Fruit fly (Drosophila melanogaster) whole organism, wandering third instar larva: ENCODE results near the gene CG5151.
A peak's percentile ranks its signal among the peaks of the same experiment; 100 is the strongest.

Source experiments
- Abd-B ChIP-seq: fragments of >200 bp; optimal IDR thresholded peaks from 2 replicates; lab custom pipeline; 2017; ENCODE audit warnings: missing biosample characterization, missing genetic modification characterization
- CG32264 ChIP-seq: fragments of 200-800 bp; sonication (Bioruptor generic); optimal IDR thresholded peaks from 2 replicates; lab custom pipeline; 2016; ENCODE audit warnings: missing biosample characterization, missing genetic modification characterization
- CG9705 ChIP-seq: fragments of 200-800 bp; sonication (Bioruptor generic); optimal IDR thresholded peaks from 2 replicates; lab custom pipeline; 2018; ENCODE audit warnings: missing biosample characterization, mild to moderate bottlenecking, missing genetic modification characterization
- CrebA ChIP-seq: fragments of 200-800 bp; sonication (Bioruptor generic); optimal IDR thresholded peaks from 2 replicates; lab custom pipeline; 2016; ENCODE audit warnings: missing biosample characterization, mild to moderate bottlenecking, missing genetic modification characterization, borderline replicate concordance
- Dfd ChIP-seq: fragments of >200 bp; optimal IDR thresholded peaks from 2 replicates; lab custom pipeline; 2017; ENCODE audit warnings: missing biosample characterization, missing genetic modification characterization
- Dif ChIP-seq: fragments of 200-275, 200-300 bp; sonication (Bioruptor generic); optimal IDR thresholded peaks from 2 replicates; lab custom pipeline; 2018; ENCODE audit warnings: missing biosample characterization, missing genetic modification characterization; ENCODE audit not compliant: partially characterized antibody
- GATAd ChIP-seq: sonication (Bioruptor generic); optimal IDR thresholded peaks from 2 replicates; lab custom pipeline; 2016; ENCODE audit warnings: missing biosample characterization, missing genetic modification characterization
- HLH106 ChIP-seq: fragments of 200-800 bp; optimal IDR thresholded peaks from 3 replicates; lab custom pipeline; 2019; ENCODE audit warnings: missing biosample characterization, mild to moderate bottlenecking, missing genetic modification characterization, moderate library complexity
- Hnf4 ChIP-seq: fragments of 200-800 bp; sonication (Bioruptor generic); optimal IDR thresholded peaks from 2 replicates; lab custom pipeline; 2016; ENCODE audit warnings: missing biosample characterization, mild to moderate bottlenecking, missing genetic modification characterization
- Hr78 ChIP-seq: fragments of >200 bp; optimal IDR thresholded peaks from 2 replicates; lab custom pipeline; 2017; ENCODE audit warnings: missing biosample characterization, missing genetic modification characterization
- Hr83 ChIP-seq: fragments of 200-300 bp; sonication (Bioruptor generic); optimal IDR thresholded peaks from 2 replicates; lab custom pipeline; 2016; ENCODE audit warnings: missing biosample characterization, mild to moderate bottlenecking, missing genetic modification characterization, moderate library complexity; ENCODE audit not compliant: poor library complexity, severe bottlenecking
- Jra ChIP-seq: sonication (Bioruptor generic); optimal IDR thresholded peaks from 2 replicates; lab custom pipeline; 2016; ENCODE audit warnings: missing biosample characterization, missing genetic modification characterization
- Mio ChIP-seq: sonication (Bioruptor generic); optimal IDR thresholded peaks from 2 replicates; lab custom pipeline; 2016; ENCODE audit warnings: missing biosample characterization, missing genetic modification characterization
- Myc ChIP-seq: fragments of >200 bp; optimal IDR thresholded peaks from 2 replicates; lab custom pipeline; 2017
- N ChIP-seq: fragments of >200 bp; optimal IDR thresholded peaks from 2 replicates; lab custom pipeline; 2018; ENCODE audit warnings: missing biosample characterization, missing external identifiers, missing genetic modification characterization
- OdsH ChIP-seq: fragments of 200-800 bp; sonication (Bioruptor generic); optimal IDR thresholded peaks from 2 replicates; lab custom pipeline; 2016; ENCODE audit warnings: missing biosample characterization, mild to moderate bottlenecking, missing genetic modification characterization
- Rel ChIP-seq, 2 experiments: fragments of 200-800 bp; sonication (Bioruptor generic) in 1 of 2; optimal IDR thresholded peaks; 2 replicates in 1 of 2; 3 replicates in 1 of 2; lab custom pipeline; 2016 to 2019; ENCODE audit warnings: mild to moderate bottlenecking in 2 of 2, missing biosample characterization in 2 of 2, missing genetic modification characterization in 2 of 2, moderate library complexity in 1 of 2
- Sp1 ChIP-seq: fragments of 200-800 bp; sonication (Bioruptor generic); optimal IDR thresholded peaks from 3 replicates; lab custom pipeline; 2019; ENCODE audit warnings: missing biosample characterization, mild to moderate bottlenecking, missing genetic modification characterization, moderate library complexity
- Vsx2 ChIP-seq: fragments of 200-300, 225-300 bp; sonication (Bioruptor generic); optimal IDR thresholded peaks from 2 replicates; lab custom pipeline; 2018; ENCODE audit warnings: missing biosample characterization, missing genetic modification characterization; ENCODE audit not compliant: partially characterized antibody
- br ChIP-seq: fragments of 200-800 bp; sonication (Bioruptor generic); optimal IDR thresholded peaks from 2 replicates; lab custom pipeline; 2016; ENCODE audit warnings: missing biosample characterization, missing genetic modification characterization
- brk ChIP-seq: fragments of 200-800 bp; sonication (Bioruptor generic); optimal IDR thresholded peaks from 2 replicates; lab custom pipeline; 2016; ENCODE audit warnings: missing biosample characterization, mild to moderate bottlenecking, missing genetic modification characterization
- dl ChIP-seq, 2 experiments: fragments of 175-275, 200-275 bp in 1 of 2; fragments of 200-275 bp in 1 of 2; sonication (Bioruptor generic); optimal IDR thresholded peaks; lab custom pipeline; 2018; ENCODE audit warnings: mild to moderate bottlenecking in 2 of 2, missing biosample characterization in 2 of 2, missing genetic modification characterization in 2 of 2, moderate library complexity in 2 of 2; ENCODE audit not compliant: partially characterized antibody in 2 of 2, insufficient read depth in 1 of 2
- dmrt93B ChIP-seq: fragments of 200-800 bp; sonication (Bioruptor generic); optimal IDR thresholded peaks from 2 replicates; lab custom pipeline; 2018; ENCODE audit warnings: missing biosample characterization, mild to moderate bottlenecking, missing genetic modification characterization
- dsf ChIP-seq: sonication (Bioruptor generic); optimal IDR thresholded peaks from 2 replicates; lab custom pipeline; 2016; ENCODE audit warnings: missing biosample characterization, missing genetic modification characterization, borderline replicate concordance
- ey ChIP-seq: fragments of 200-800 bp; sonication (Bioruptor generic); optimal IDR thresholded peaks from 2 replicates; lab custom pipeline; 2016; ENCODE audit warnings: missing biosample characterization, missing genetic modification characterization
- foxo ChIP-seq, 2 experiments: fragments of 200-800 bp; sonication (Bioruptor generic); optimal IDR thresholded peaks; 2 replicates in 1 of 2; 3 replicates in 1 of 2; lab custom pipeline; 2016 to 2017; ENCODE audit warnings: missing biosample characterization in 2 of 2, missing genetic modification characterization in 2 of 2
- fru ChIP-seq: fragments of 200-800 bp; sonication (Bioruptor generic); optimal IDR thresholded peaks from 3 replicates; lab custom pipeline; 2016; ENCODE audit warnings: missing biosample characterization, mild to moderate bottlenecking, missing genetic modification characterization
- h ChIP-seq: fragments of 200-800 bp; sonication (Bioruptor generic); optimal IDR thresholded peaks from 3 replicates; lab custom pipeline; 2016; ENCODE audit warnings: missing biosample characterization, mild to moderate bottlenecking, missing genetic modification characterization
- jim ChIP-seq: fragments of 175-275, 200-325 bp; sonication (Bioruptor generic); optimal IDR thresholded peaks from 2 replicates; lab custom pipeline; 2016; ENCODE audit warnings: missing biosample characterization, mild to moderate bottlenecking, missing genetic modification characterization
- lola ChIP-seq: fragments of >200 bp; optimal IDR thresholded peaks from 2 replicates; lab custom pipeline; 2017; ENCODE audit warnings: missing biosample characterization, missing genetic modification characterization
- pan ChIP-seq: fragments of >200 bp; optimal IDR thresholded peaks from 2 replicates; lab custom pipeline; 2017
- psq ChIP-seq: fragments of 200-800 bp; sonication (Bioruptor generic); optimal IDR thresholded peaks from 3 replicates; lab custom pipeline; 2017; ENCODE audit warnings: missing biosample characterization, mild to moderate bottlenecking, missing genetic modification characterization, moderate library complexity
- rgr ChIP-seq: fragments of 200-800 bp; sonication (Bioruptor generic); optimal IDR thresholded peaks from 3 replicates; lab custom pipeline; 2016; ENCODE audit warnings: missing biosample characterization, mild to moderate bottlenecking, missing genetic modification characterization
- sage ChIP-seq: fragments of 200-800 bp; sonication (Bioruptor generic); optimal IDR thresholded peaks from 2 replicates; lab custom pipeline; 2016; ENCODE audit warnings: missing biosample characterization, mild to moderate bottlenecking, missing genetic modification characterization
- sv ChIP-seq: fragments of 200-800 bp; sonication (Bioruptor generic); optimal IDR thresholded peaks from 3 replicates; lab custom pipeline; 2016; ENCODE audit warnings: missing biosample characterization, missing genetic modification characterization
- tai ChIP-seq: sonication (Bioruptor generic); optimal IDR thresholded peaks from 2 replicates; lab custom pipeline; 2016; ENCODE audit warnings: missing biosample characterization, missing genetic modification characterization
- usp ChIP-seq: fragments of >200 bp; optimal IDR thresholded peaks from 2 replicates; lab custom pipeline; 2017; ENCODE audit warnings: missing biosample characterization, missing genetic modification characterization
- woc ChIP-seq: sonication (Bioruptor generic); optimal IDR thresholded peaks from 2 replicates; lab custom pipeline; 2016; ENCODE audit warnings: missing biosample characterization, mild to moderate bottlenecking, missing genetic modification characterization

CG5151 gene

DNA sequence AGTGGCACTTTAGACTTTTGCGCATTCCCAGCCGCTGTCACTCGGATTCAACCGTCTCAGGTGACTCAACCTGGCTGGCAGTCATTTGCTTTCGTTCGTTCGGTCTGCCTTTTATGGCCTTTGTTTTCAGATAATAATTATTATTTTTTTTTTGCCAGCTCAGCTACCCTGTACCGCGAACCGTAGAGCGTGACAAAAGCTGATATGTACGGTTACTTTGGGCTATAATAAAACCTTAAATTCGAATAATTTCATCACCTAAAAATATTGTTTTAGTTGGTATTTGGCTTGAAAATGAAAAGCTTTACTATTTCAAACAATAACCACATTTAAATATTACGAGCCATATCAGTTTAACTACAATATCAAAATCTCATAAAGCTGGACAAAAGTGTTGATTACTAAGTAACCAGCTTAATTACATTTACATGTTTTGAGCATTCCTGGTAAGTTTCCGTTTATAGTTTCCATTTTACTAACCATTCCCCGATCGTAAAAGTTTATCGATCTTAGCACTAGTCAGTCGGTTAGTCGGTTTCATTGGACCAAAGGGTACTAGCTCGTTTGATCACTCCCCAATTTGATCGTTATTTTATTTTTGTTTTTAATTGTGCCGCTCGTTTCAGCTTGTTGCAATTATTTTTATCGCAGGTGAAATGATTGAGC, 13.5 kb downstream of the CG5151 start:
- no peak for TF ChIP-seq dmrt93B (GFP tag; lab: Kevin White, UChicago)
- TF ChIP-seq usp (GFP tag; lab: Kevin White, UChicago), result no peak
- TF ChIP-seq CrebA (GFP tag; lab: Kevin White, UChicago), result peak; percentile 44
- peak; percentile 47 for TF ChIP-seq Hr83 (GFP tag; lab: Kevin White, UChicago)
- no peak for TF ChIP-seq dsf (GFP tag; lab: Kevin White, UChicago)
- TF ChIP-seq h (GFP tag; lab: Kevin White, UChicago), result peak; percentile 17
- no peak for TF ChIP-seq Dif (GFP tag; lab: Kevin White, UChicago)
- peak; percentile 16 for TF ChIP-seq Jra (GFP tag; lab: Kevin White, UChicago)
- peak; percentile 54 for TF ChIP-seq brk (GFP tag; lab: Kevin White, UChicago)
- peak; percentile 9 for TF ChIP-seq pan

DNA sequence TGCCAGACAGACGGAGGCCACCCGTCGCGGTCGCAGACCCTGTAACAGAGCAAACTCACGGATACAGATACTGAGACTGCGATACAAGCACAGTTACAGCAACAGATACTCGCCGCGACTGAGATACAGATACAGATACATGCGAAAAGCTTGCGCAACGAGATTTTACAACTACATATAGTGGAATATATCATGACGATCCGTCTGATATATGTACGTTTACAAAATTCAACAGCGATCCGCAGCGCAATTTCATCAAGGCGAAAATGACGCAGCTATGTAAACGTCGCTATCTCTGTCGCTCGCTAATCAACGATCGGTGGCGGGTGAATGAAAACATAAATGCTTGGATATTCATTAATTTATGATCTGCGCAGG, 14.4 kb downstream of the CG5151 start:
- no peak for TF ChIP-seq HLH106 (tag; lab: Kevin White, UChicago)
- no peak for TF ChIP-seq lola (GFP tag; lab: Kevin White, UChicago)
- no peak for TF ChIP-seq woc
- TF ChIP-seq tai (GFP tag; lab: Kevin White, UChicago), result no peak
- TF ChIP-seq Sp1, result no peak
- no peak for TF ChIP-seq Jra (GFP tag; lab: Kevin White, UChicago)

DNA sequence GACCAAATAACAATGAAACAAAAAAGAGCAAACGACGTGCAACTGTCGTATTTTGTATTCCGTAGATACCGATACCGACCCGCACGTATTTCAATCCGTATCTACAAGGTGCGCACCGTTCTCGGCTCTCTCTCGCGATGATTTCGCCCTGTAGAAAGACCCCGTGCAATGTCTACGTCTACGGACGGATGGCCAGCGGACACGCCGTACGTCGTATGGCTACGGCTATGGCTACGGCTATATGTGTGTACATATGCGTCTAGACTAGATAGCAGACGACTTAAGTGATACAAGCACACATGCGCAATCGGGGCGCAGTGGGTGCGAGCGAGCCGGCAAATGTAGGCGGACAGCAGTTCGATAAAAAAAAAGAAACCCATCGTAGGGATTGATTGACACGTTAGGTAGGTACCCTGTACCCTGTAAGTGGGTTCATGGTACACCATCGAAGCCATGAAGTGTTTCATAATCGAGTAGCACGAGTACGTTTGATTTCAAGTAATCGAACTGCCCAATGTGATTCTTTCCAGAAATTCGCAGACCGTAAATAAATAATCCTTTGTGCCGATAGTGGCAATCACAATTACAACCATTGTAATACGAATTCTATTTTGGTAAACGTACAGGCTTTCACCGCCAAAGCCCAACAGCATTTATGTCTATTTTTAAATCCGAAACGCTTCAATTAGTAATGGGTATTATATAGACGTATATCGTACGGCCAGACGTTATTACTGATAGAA, 14.9 kb downstream of the CG5151 start:
- no peak for TF ChIP-seq ey (GFP tag; lab: Kevin White, UChicago)
- no peak for TF ChIP-seq GATAd (GFP tag; lab: Kevin White, UChicago)
- TF ChIP-seq dsf (GFP tag; lab: Kevin White, UChicago), result no peak
- TF ChIP-seq Mio, result no peak
- no peak for TF ChIP-seq Abd-B (GFP tag; lab: Kevin White, UChicago)
- TF ChIP-seq br (GFP tag; lab: Kevin White, UChicago), result no peak
- no peak for TF ChIP-seq lola (GFP tag; lab: Kevin White, UChicago)
- no peak for TF ChIP-seq Vsx2 (GFP tag; lab: Kevin White, UChicago)
- no peak for TF ChIP-seq Rel (GFP tag; optimal IDR thresholded peaks at IDR 0.05; lab: Kevin White, UChicago)
- TF ChIP-seq Rel (tag; optimal IDR thresholded peaks at IDR 0.05; lab: Kevin White, UChicago), result peak; percentile 7
- peak; percentile 39 for TF ChIP-seq h (GFP tag; lab: Kevin White, UChicago)
- no peak for TF ChIP-seq brk (GFP tag; lab: Kevin White, UChicago)
- TF ChIP-seq sage (GFP tag; lab: Kevin White, UChicago), result no peak
- no peak for TF ChIP-seq pan
- no peak for TF ChIP-seq usp (GFP tag; lab: Kevin White, UChicago)
- TF ChIP-seq OdsH (GFP tag; lab: Kevin White, UChicago), result no peak
- TF ChIP-seq sv (GFP tag; lab: Kevin White, UChicago), result no peak
- no peak for TF ChIP-seq N
- no peak for TF ChIP-seq Hr78
- TF ChIP-seq tai (GFP tag; lab: Kevin White, UChicago), result no peak
- peak in 1 of 2 experiments; percentile 42 for TF ChIP-seq dl (GFP tag; optimal IDR thresholded peaks at IDR 0.05; lab: Kevin White, UChicago; ENCODE audit: insufficient read depth in 1 of 2, partially characterized antibody in 2 of 2)
- TF ChIP-seq CG32264 (GFP tag; lab: Kevin White, UChicago), result no peak
- TF ChIP-seq CrebA (GFP tag; lab: Kevin White, UChicago), result no peak
- no peak for TF ChIP-seq psq (GFP tag; lab: Kevin White, UChicago)
- TF ChIP-seq Jra (GFP tag; lab: Kevin White, UChicago), result no peak
- TF ChIP-seq fru (GFP tag; lab: Kevin White, UChicago), result peak; percentile 36
- peak; percentile 17 for TF ChIP-seq Sp1
- no peak for TF ChIP-seq foxo (GFP tag; optimal IDR thresholded peaks at IDR 0.05; lab: Kevin White, UChicago)
- no peak for TF ChIP-seq Myc (lab: Kevin White, UChicago)
- no peak for TF ChIP-seq dmrt93B (GFP tag; lab: Kevin White, UChicago)
- TF ChIP-seq CG9705 (GFP tag; lab: Kevin White, UChicago), result no peak
- TF ChIP-seq HLH106 (tag; lab: Kevin White, UChicago), result no peak
- TF ChIP-seq Dfd (GFP tag; lab: Kevin White, UChicago), result no peak
- TF ChIP-seq jim, result no peak
- TF ChIP-seq Dif (GFP tag; lab: Kevin White, UChicago), result no peak
- TF ChIP-seq Hr83 (GFP tag; lab: Kevin White, UChicago), result no peak
- TF ChIP-seq rgr (GFP tag; lab: Kevin White, UChicago), result no peak
- no peak for TF ChIP-seq Hnf4 (GFP tag; lab: Kevin White, UChicago)
- TF ChIP-seq woc, result peak; percentile 26
